Worm (Caenorhabditis elegans): Measurements from ENCODE around the gene slc-28.1.

- TF ChIP-seq ceh-13 (GFP tag; optimal IDR thresholded peaks at IDR 0.05) (no peak), tra-4 (tag; optimal IDR thresholded peaks at IDR 0.05) (no peak), ets-7 (tag; optimal IDR thresholded peaks at IDR 0.05) (no peak), pes-1 (GFP tag; IDR thresholded peaks at IDR 0.05) (no peak), sea-1 (GFP tag; conservative IDR thresholded peaks at IDR 0.05) (no peak), ama-1 (optimal IDR thresholded peaks at IDR 0.05) (no peak), scrt-1 (GFP tag; IDR thresholded peaks at IDR 0.05) (no peak), flt-1 (GFP tag; IDR thresholded peaks at IDR 0.05) (no peak), B0310.2 (tag; optimal IDR thresholded peaks at IDR 0.05) (no peak), aly-1 (tag; optimal IDR thresholded peaks at IDR 0.05) (no peak), hnd-1 (tag; optimal IDR thresholded peaks at IDR 0.05) (no peak), hmbx-1 (tag; optimal IDR thresholded peaks at IDR 0.05) (no peak)
These were observed 3.7 kb upstream of the slc-28.1 start, which contains the start of gene slc-28.2 for ce11 chrV:3459919-3460318.

Data from whole organism, early embryonic.